Fruit fly (Drosophila melanogaster) whole organism, pupa: ENCODE data around the gene Datp.
A peak's percentile ranks its signal among the peaks of the same experiment; 100 is the strongest.

Experiments used
- CG10348 ChIP-seq: fragments of 200-800 bp; sonication (Bioruptor generic); IDR thresholded peaks from 2 replicates; pipeline ENCODE4 v1.3.6; 2022; ENCODE audit warnings: missing biosample characterization, missing genetic modification characterization
- CG12605 ChIP-seq: fragments of 200-800 bp; sonication (Bioruptor generic); IDR thresholded peaks from 2 replicates; pipeline ENCODE4 v1.3.6; 2022; ENCODE audit warnings: missing biosample characterization, missing genetic modification characterization
- CG13204 ChIP-seq: fragments of 200-800 bp; sonication (Bioruptor generic); optimal IDR thresholded peaks from 2 replicates; lab custom pipeline; 2018; ENCODE audit warnings: missing biosample characterization, mild to moderate bottlenecking, missing genetic modification characterization, moderate library complexity
- CG14655 ChIP-seq: fragments of 200-800 bp; sonication (Bioruptor generic); optimal IDR thresholded peaks from 3 replicates; lab custom pipeline; 2017; ENCODE audit warnings: mild to moderate bottlenecking, missing biosample characterization, missing genetic modification reagents, missing genetic modification characterization
- CG15710 ChIP-seq: fragments of 200-800 bp; sonication (Bioruptor generic); optimal IDR thresholded peaks from 2 replicates; lab custom pipeline; 2018; ENCODE audit warnings: missing biosample characterization, mild to moderate bottlenecking, missing genetic modification characterization, moderate library complexity
- CG17806 ChIP-seq: fragments of 200-800 bp; sonication (Bioruptor generic); optimal IDR thresholded peaks from 2 replicates; lab custom pipeline; 2018; ENCODE audit warnings: missing biosample characterization, mild to moderate bottlenecking, missing genetic modification characterization, moderate library complexity
- CG32121 ChIP-seq: fragments of 200-800 bp; sonication (Bioruptor generic); IDR thresholded peaks from 2 replicates; pipeline ENCODE4 v1.3.6; 2022; ENCODE audit warnings: missing biosample characterization, missing genetic modification characterization
- CG34367 ChIP-seq: fragments of 200-800 bp; sonication (Bioruptor generic); optimal IDR thresholded peaks from 2 replicates; lab custom pipeline; 2018; ENCODE audit warnings: missing biosample characterization, mild to moderate bottlenecking, missing genetic modification characterization
- CG4496 ChIP-seq: fragments of 200-800 bp; sonication (Bioruptor generic); IDR thresholded peaks from 3 replicates; pipeline ENCODE4 v1.3.6; 2022; ENCODE audit warnings: missing biosample characterization, missing genetic modification characterization
- CG8159 ChIP-seq: fragments of 200-800 bp; sonication (Bioruptor generic); optimal IDR thresholded peaks from 3 replicates; lab custom pipeline; 2018; ENCODE audit warnings: missing biosample characterization, mild to moderate bottlenecking, missing genetic modification characterization, moderate library complexity
- CG8301 ChIP-seq: fragments of 200-800 bp; sonication (Bioruptor generic); optimal IDR thresholded peaks from 2 replicates; lab custom pipeline; 2018; ENCODE audit warnings: missing biosample characterization, mild to moderate bottlenecking, missing genetic modification characterization
- CG9948 ChIP-seq: fragments of 200-800 bp; sonication (Bioruptor generic); optimal IDR thresholded peaks from 2 replicates; lab custom pipeline; 2018; ENCODE audit warnings: missing biosample characterization, mild to moderate bottlenecking, missing genetic modification characterization, moderate library complexity
- D1 ChIP-seq: fragments of 200-800 bp; sonication (Bioruptor generic); optimal IDR thresholded peaks from 2 replicates; lab custom pipeline; 2018; ENCODE audit warnings: missing biosample characterization, mild to moderate bottlenecking, missing genetic modification characterization, moderate library complexity
- EcR ChIP-seq: fragments of 200-800 bp; sonication (Bioruptor generic); optimal IDR thresholded peaks from 3 replicates; lab custom pipeline; 2019; ENCODE audit warnings: missing biosample characterization, missing genetic modification characterization, mild to moderate bottlenecking, moderate library complexity, missing genetic modification reagents
- Ets98B ChIP-seq: fragments of 200-800 bp; sonication (Bioruptor generic); IDR thresholded peaks from 2 replicates; pipeline ENCODE4 v1.3.6; 2022; ENCODE audit warnings: missing biosample characterization, missing genetic modification characterization
- Pif1A ChIP-seq: fragments of 200-800 bp; sonication (Bioruptor generic); optimal IDR thresholded peaks from 3 replicates; lab custom pipeline; 2016; ENCODE audit warnings: missing biosample characterization, missing genetic modification characterization
- Pif1B ChIP-seq: fragments of 200-800 bp; sonication (Bioruptor generic); optimal IDR thresholded peaks from 3 replicates; lab custom pipeline; 2016; ENCODE audit warnings: missing biosample characterization, missing genetic modification characterization
- Snoo ChIP-seq: fragments of 200-800 bp; sonication (Bioruptor generic); optimal IDR thresholded peaks from 3 replicates; lab custom pipeline; 2017; ENCODE audit warnings: missing biosample characterization, mild to moderate bottlenecking, missing genetic modification characterization, inconsistent platforms
- fd96Ca ChIP-seq: fragments of 200-800 bp; sonication (Bioruptor generic); IDR thresholded peaks from 3 replicates; pipeline ENCODE4 v1.3.6; 2022; ENCODE audit warnings: missing biosample characterization, missing genetic modification characterization
- gl ChIP-seq: fragments of 200-800 bp; sonication (Bioruptor generic); optimal IDR thresholded peaks from 2 replicates; lab custom pipeline; 2018; ENCODE audit warnings: missing biosample characterization, mild to moderate bottlenecking, missing genetic modification characterization
- rn ChIP-seq: fragments of 200-800 bp; sonication (Bioruptor generic); IDR thresholded peaks from 2 replicates; pipeline ENCODE4 v1.3.6; 2022; ENCODE audit warnings: missing biosample characterization, missing genetic modification characterization

The Datp gene

dm6 chr2L:9981809-9982208 lies 43.2 kb upstream of the Datp start:
- TF ChIP-seq CG32121 (no peak), CG8301 (tag; lab: Kevin White, UChicago) (peak; percentile 5), CG9948 (tag; lab: Kevin White, UChicago) (peak; percentile 57), Pif1A (peak; percentile 4), CG17806 (tag; lab: Kevin White, UChicago) (peak; percentile 72), EcR (no peak), CG4496 (GFP tag; lab: Robert Waterston, UW) (no peak), fd96Ca (GFP tag; lab: Robert Waterston, UW) (no peak), Snoo (tag; lab: Kevin White, UChicago) (peak; percentile 44), CG34367 (tag; lab: Kevin White, UChicago) (no peak), CG8159 (tag; lab: Kevin White, UChicago) (peak; percentile 72), CG15710 (tag; lab: Kevin White, UChicago) (peak; percentile 54), Pif1B (peak; percentile 4), gl (tag; lab: Kevin White, UChicago) (peak; percentile 7), CG14655 (GFP tag; lab: Kevin White, UChicago) (peak; percentile 38)
- TF ChIP-seq, all 21 proteins: peak for 10

- no peak for TF ChIP-seq CG10348 (GFP tag; lab: Robert Waterston, UW)
- no peak for TF ChIP-seq CG32121
- no peak for TF ChIP-seq rn
- TF ChIP-seq CG17806 (tag; lab: Kevin White, UChicago), result no peak
- no peak for TF ChIP-seq CG34367 (tag; lab: Kevin White, UChicago)
- no peak for TF ChIP-seq Pif1B
- TF ChIP-seq Pif1A, result no peak
- no peak for TF ChIP-seq CG14655 (GFP tag; lab: Kevin White, UChicago)
- no peak for TF ChIP-seq CG8159 (tag; lab: Kevin White, UChicago)
- TF ChIP-seq CG9948 (tag; lab: Kevin White, UChicago), result no peak
- TF ChIP-seq D1, result no peak
- no peak for TF ChIP-seq CG15710 (tag; lab: Kevin White, UChicago)
- TF ChIP-seq fd96Ca (GFP tag; lab: Robert Waterston, UW), result no peak
- TF ChIP-seq EcR, result no peak
- TF ChIP-seq CG13204 (GFP tag; lab: Kevin White, UChicago), result no peak
- TF ChIP-seq Ets98B (GFP tag; lab: Robert Waterston, UW), result no peak
- no peak for TF ChIP-seq Snoo (tag; lab: Kevin White, UChicago)
- TF ChIP-seq CG12605 (GFP tag; lab: Robert Waterston, UW), result no peak
- TF ChIP-seq CG8301 (tag; lab: Kevin White, UChicago), result no peak
- no peak for TF ChIP-seq gl (tag; lab: Kevin White, UChicago)
Measured at dm6 chr2L:9972624-9973023, 34.0 kb upstream of the Datp start.

DNA sequence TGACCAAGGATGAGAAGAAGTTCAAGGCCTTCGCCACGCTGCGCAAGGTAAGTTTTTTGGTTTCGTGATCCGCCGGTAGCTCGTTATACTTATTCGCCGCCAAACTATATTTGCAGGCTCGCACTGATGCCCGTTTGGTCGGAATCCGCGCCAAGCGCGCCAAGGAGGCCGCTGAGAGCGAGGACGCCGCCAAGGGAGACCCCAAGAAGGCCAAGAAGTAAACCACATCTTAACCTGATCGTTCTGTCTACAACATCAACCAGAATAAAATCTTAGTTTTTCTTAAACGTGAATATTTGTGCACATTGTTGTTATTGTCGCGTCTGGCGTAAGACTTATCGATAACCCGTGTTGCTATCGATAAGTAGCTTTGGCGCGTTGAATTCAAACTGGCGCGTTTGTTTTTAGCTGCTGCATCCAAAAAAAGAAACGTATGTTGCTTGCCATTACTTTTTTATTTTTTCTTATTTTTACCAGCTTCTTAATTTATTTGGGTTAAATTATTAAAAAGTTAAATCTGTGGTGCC lies 29.7 kb upstream of the Datp start:
- no peak for TF ChIP-seq fd96Ca (GFP tag; lab: Robert Waterston, UW)
- no peak for TF ChIP-seq CG9948 (tag; lab: Kevin White, UChicago)
- no peak for TF ChIP-seq CG15710 (tag; lab: Kevin White, UChicago)

- TF ChIP-seq CG4496 (GFP tag; lab: Robert Waterston, UW) (peak; percentile 86), CG32121 (peak; percentile 35; the same call in 1 of the 2 replicates), CG10348 (GFP tag; lab: Robert Waterston, UW) (no peak), Pif1A (no peak), CG17806 (tag; lab: Kevin White, UChicago) (peak; percentile 38), CG13204 (GFP tag; lab: Kevin White, UChicago) (no peak), CG9948 (tag; lab: Kevin White, UChicago) (peak; percentile 24), fd96Ca (GFP tag; lab: Robert Waterston, UW) (peak; percentile 57), CG8159 (tag; lab: Kevin White, UChicago) (peak; percentile 60), D1 (no peak), gl (tag; lab: Kevin White, UChicago) (peak; percentile 78), CG14655 (GFP tag; lab: Kevin White, UChicago) (no peak), Ets98B (GFP tag; lab: Robert Waterston, UW) (peak; percentile 49), EcR (peak; percentile 11), CG8301 (tag; lab: Kevin White, UChicago) (peak; percentile 51), Pif1B (no peak), Snoo (tag; lab: Kevin White, UChicago) (peak; percentile 89), rn (no peak), CG34367 (tag; lab: Kevin White, UChicago) (peak; percentile 76), CG15710 (tag; lab: Kevin White, UChicago) (peak; percentile 74), CG12605 (GFP tag; lab: Robert Waterston, UW) (peak; percentile 77)
Measured at dm6 chr2L:9966983-9967737, 28.6 kb upstream of the Datp start, which contains the start of the genes Dref and RpL13. Gene Dref, minus strand, starts transcription at chr2L:9967229. Gene RpL13, plus strand, starts transcription at chr2L:9967313.

DNA sequence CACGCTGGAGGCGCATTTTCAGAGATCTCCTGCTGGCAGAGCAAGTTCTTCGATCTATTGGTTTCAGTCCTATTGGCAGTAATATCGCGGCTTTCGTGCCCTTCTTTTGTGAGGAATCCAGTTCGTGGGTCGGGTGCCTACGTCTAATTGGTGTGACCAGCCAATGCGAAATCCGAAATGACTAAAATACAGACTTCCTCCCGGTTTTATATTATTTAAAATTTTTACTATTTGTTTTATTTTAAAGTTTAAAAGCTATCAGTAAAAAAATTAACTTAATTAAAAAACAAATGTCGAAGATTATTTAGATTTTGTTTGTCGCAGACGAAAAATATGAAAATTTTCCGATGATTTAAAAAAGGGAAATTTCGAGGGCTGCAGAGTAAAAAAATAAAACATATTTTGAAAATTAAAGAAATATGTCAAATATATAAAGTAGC lies 25.0 kb upstream of the Datp start, which contains the start of gene CG5850:
CG5850 (minus strand) TSS at position 347 of the 440 bp plus-strand sequence.
- TF ChIP-seq CG17806 (tag; lab: Kevin White, UChicago), result peak; percentile 0
- TF ChIP-seq CG9948 (tag; lab: Kevin White, UChicago), result no peak
- TF ChIP-seq CG8159 (tag; lab: Kevin White, UChicago), result peak; percentile 7
